Fruit fly (Drosophila melanogaster): ENCODE results near the gene slpr.
A peak's percentile ranks its signal among the peaks of the same experiment; 100 is the strongest.

Gene slpr

dm6 chrX:8148556-8148955 is 28.4 kb downstream of the slpr start, which contains the start of gene CG10959:
Gene CG10959, plus strand, starts transcription at chrX:8148783.
- no peak for TF ChIP-seq EcR (GFP tag; optimal IDR thresholded peaks at IDR 0.05)
- no peak for TF ChIP-seq Ets98B (GFP tag; IDR thresholded peaks at IDR 0.05)
- TF ChIP-seq CG14655 (GFP tag; optimal IDR thresholded peaks at IDR 0.05) = no peak
- TF ChIP-seq CG10348 (GFP tag; IDR thresholded peaks at IDR 0.05) = no peak
- TF ChIP-seq CG4496 (GFP tag; IDR thresholded peaks at IDR 0.05) = no peak
- TF ChIP-seq CG9948 (tag; optimal IDR thresholded peaks at IDR 0.05) = no peak
- no peak for TF ChIP-seq CG8301 (tag; optimal IDR thresholded peaks at IDR 0.05)

- TF ChIP-seq CG34367 (tag; optimal IDR thresholded peaks at IDR 0.05) (no peak), CG13204 (GFP tag; optimal IDR thresholded peaks at IDR 0.05) (no peak), CG10348 (GFP tag; IDR thresholded peaks at IDR 0.05) (no peak), Pif1B (GFP tag; optimal IDR thresholded peaks at IDR 0.05) (no peak), gl (tag; optimal IDR thresholded peaks at IDR 0.05) (no peak), CG14655 (GFP tag; optimal IDR thresholded peaks at IDR 0.05) (no peak), CG17806 (tag; optimal IDR thresholded peaks at IDR 0.05) (no peak), CG15710 (tag; optimal IDR thresholded peaks at IDR 0.05) (no peak), CG12605 (GFP tag; IDR thresholded peaks at IDR 0.05) (no peak), rn (GFP tag; IDR thresholded peaks at IDR 0.05) (no peak), D1 (tag; optimal IDR thresholded peaks at IDR 0.05) (no peak), EcR (GFP tag; optimal IDR thresholded peaks at IDR 0.05) (no peak)
These were observed 29.3 kb downstream of the slpr start, which contains the start of gene CG15336 for dm6 chrX:8147649-8148048. Gene CG15336, plus strand, starts transcription at chrX:8147949.

dm6 chrX:8145501-8146157 is 31.4 kb downstream of the slpr start, which contains the start of the genes alpha-PheRS and CG2129:
Gene alpha-PheRS, minus strand, starts transcription at chrX:8145602.
Gene CG2129, plus strand, starts transcription at chrX:8145839.
- TF ChIP-seq D1 (tag; optimal IDR thresholded peaks at IDR 0.05) (no peak), fd96Ca (GFP tag; IDR thresholded peaks at IDR 0.05) (no peak), Pif1B (GFP tag; optimal IDR thresholded peaks at IDR 0.05) (no peak), CG10348 (GFP tag; IDR thresholded peaks at IDR 0.05) (no peak), CG17806 (tag; optimal IDR thresholded peaks at IDR 0.05) (peak; percentile 2), CG13204 (GFP tag; optimal IDR thresholded peaks at IDR 0.05) (no peak), Snoo (tag; optimal IDR thresholded peaks at IDR 0.05) (no peak), gl (tag; optimal IDR thresholded peaks at IDR 0.05) (no peak), CG9948 (tag; optimal IDR thresholded peaks at IDR 0.05) (peak; percentile 6), EcR (GFP tag; optimal IDR thresholded peaks at IDR 0.05) (no peak), CG32121 (GFP tag; IDR thresholded peaks at IDR 0.05) (0 out of 2 replicates have a peak, but pooled peaks have one; percentile 14), CG8159 (tag; optimal IDR thresholded peaks at IDR 0.05) (peak; percentile 17), CG8301 (tag; optimal IDR thresholded peaks at IDR 0.05) (no peak), CG14655 (GFP tag; optimal IDR thresholded peaks at IDR 0.05) (no peak), Ets98B (GFP tag; IDR thresholded peaks at IDR 0.05) (no peak), CG12605 (GFP tag; IDR thresholded peaks at IDR 0.05) (no peak), rn (GFP tag; IDR thresholded peaks at IDR 0.05) (no peak), CG34367 (tag; optimal IDR thresholded peaks at IDR 0.05) (no peak), Pif1A (GFP tag; optimal IDR thresholded peaks at IDR 0.05) (no peak), CG4496 (GFP tag; IDR thresholded peaks at IDR 0.05) (no peak), CG15710 (tag; optimal IDR thresholded peaks at IDR 0.05) (peak; percentile 29)

dm6 chrX:8143537-8143936 is 33.4 kb downstream of the slpr start, which contains the start of gene CG17982:
Gene CG17982, minus strand, starts transcription at chrX:8143835.
- TF ChIP-seq CG10348 (GFP tag; IDR thresholded peaks at IDR 0.05) = peak; percentile 18; the same call in 1 of the 2 replicates
- TF ChIP-seq CG8301 (tag; optimal IDR thresholded peaks at IDR 0.05) = peak; percentile 83
- TF ChIP-seq Snoo (tag; optimal IDR thresholded peaks at IDR 0.05) = peak; percentile 87
- peak; percentile 86 for TF ChIP-seq CG34367 (tag; optimal IDR thresholded peaks at IDR 0.05)
- TF ChIP-seq CG17806 (tag; optimal IDR thresholded peaks at IDR 0.05) = peak; percentile 89
- peak; percentile 93 for TF ChIP-seq CG4496 (GFP tag; IDR thresholded peaks at IDR 0.05)
- TF ChIP-seq Ets98B (GFP tag; IDR thresholded peaks at IDR 0.05) = peak; percentile 87
- no peak for TF ChIP-seq CG13204 (GFP tag; optimal IDR thresholded peaks at IDR 0.05)
- peak; percentile 81 for TF ChIP-seq CG9948 (tag; optimal IDR thresholded peaks at IDR 0.05)
- TF ChIP-seq rn (GFP tag; IDR thresholded peaks at IDR 0.05) = peak; percentile 60
- TF ChIP-seq D1 (tag; optimal IDR thresholded peaks at IDR 0.05) = no peak
- TF ChIP-seq Pif1A (GFP tag; optimal IDR thresholded peaks at IDR 0.05) = peak; percentile 94
- TF ChIP-seq CG12605 (GFP tag; IDR thresholded peaks at IDR 0.05) = peak; percentile 66
- peak; percentile 85 for TF ChIP-seq CG32121 (GFP tag; IDR thresholded peaks at IDR 0.05)
- TF ChIP-seq gl (tag; optimal IDR thresholded peaks at IDR 0.05) = peak; percentile 75
- TF ChIP-seq EcR (GFP tag; optimal IDR thresholded peaks at IDR 0.05) = no peak
- no peak for TF ChIP-seq CG14655 (GFP tag; optimal IDR thresholded peaks at IDR 0.05)
- peak; percentile 88 for TF ChIP-seq CG8159 (tag; optimal IDR thresholded peaks at IDR 0.05)
- TF ChIP-seq Pif1B (GFP tag; optimal IDR thresholded peaks at IDR 0.05) = peak; percentile 93
- peak; percentile 87 for TF ChIP-seq CG15710 (tag; optimal IDR thresholded peaks at IDR 0.05)
- peak; percentile 87 for TF ChIP-seq fd96Ca (GFP tag; IDR thresholded peaks at IDR 0.05)

dm6 chrX:8142067-8142462 is 34.9 kb downstream of the slpr start, which contains the start of gene Smox:
Gene Smox, minus strand, starts transcription at chrX:8142279.
- TF ChIP-seq CG9948 (tag; optimal IDR thresholded peaks at IDR 0.05) (no peak), fd96Ca (GFP tag; IDR thresholded peaks at IDR 0.05) (no peak), CG17806 (tag; optimal IDR thresholded peaks at IDR 0.05) (no peak), gl (tag; optimal IDR thresholded peaks at IDR 0.05) (no peak), rn (GFP tag; IDR thresholded peaks at IDR 0.05) (no peak), CG8159 (tag; optimal IDR thresholded peaks at IDR 0.05) (no peak), CG15710 (tag; optimal IDR thresholded peaks at IDR 0.05) (no peak), Pif1A (GFP tag; optimal IDR thresholded peaks at IDR 0.05) (no peak), CG12605 (GFP tag; IDR thresholded peaks at IDR 0.05) (no peak), CG10348 (GFP tag; IDR thresholded peaks at IDR 0.05) (no peak)
